Fruit fly (Drosophila melanogaster) whole organism, prepupa: ENCODE measurements around the gene CG31100.

Experiments used
- Blimp-1 ChIP-seq: fragments of 200-800 bp; sonication (Bioruptor generic); optimal IDR thresholded peaks from 3 replicates; lab custom pipeline; 2017; ENCODE audit warnings: missing biosample characterization, missing genetic modification characterization, mild to moderate bottlenecking, moderate library complexity, missing genetic modification reagents
- CG10631 ChIP-seq: fragments of 200-800 bp; sonication (Bioruptor generic); optimal IDR thresholded peaks from 2 replicates; lab custom pipeline; 2016; ENCODE audit warnings: missing biosample characterization, missing genetic modification characterization
- CG10669 ChIP-seq: fragments of 200-800 bp; sonication (Bioruptor generic); optimal IDR thresholded peaks from 3 replicates; lab custom pipeline; 2018; ENCODE audit warnings: missing biosample characterization, mild to moderate bottlenecking, missing genetic modification characterization, moderate library complexity
- CG11294 ChIP-seq: fragments of 200-800 bp; sonication (Bioruptor generic); IDR thresholded peaks from 2 replicates; pipeline ENCODE4 v1.3.6; 2022; ENCODE audit warnings: missing biosample characterization, missing genetic modification characterization
- CG11762 ChIP-seq: fragments of 200-800 bp; sonication (Bioruptor generic); optimal IDR thresholded peaks from 3 replicates; lab custom pipeline; 2016; ENCODE audit warnings: missing biosample characterization, missing genetic modification characterization; ENCODE audit not compliant: insufficient read depth
- CG11902 ChIP-seq: fragments of 200-800 bp; sonication (Bioruptor generic); optimal IDR thresholded peaks from 3 replicates; lab custom pipeline; 2016; ENCODE audit warnings: missing biosample characterization, missing genetic modification characterization
- CG15336 ChIP-seq: fragments of 200-800 bp; sonication (Bioruptor generic); IDR thresholded peaks from 2 replicates; pipeline ENCODE4 v1.3.6; 2022; ENCODE audit warnings: missing biosample characterization, missing genetic modification characterization
- CG1621 ChIP-seq: fragments of 200-800 bp; sonication (Bioruptor generic); optimal IDR thresholded peaks from 3 replicates; lab custom pipeline; 2018; ENCODE audit warnings: missing biosample characterization, mild to moderate bottlenecking, missing genetic modification characterization
- CG3032 ChIP-seq: fragments of 200-800 bp; optimal IDR thresholded peaks from 2 replicates; lab custom pipeline; 2019; ENCODE audit warnings: missing biosample characterization, mild to moderate bottlenecking, missing genetic modification characterization, moderate library complexity
- CG31627 ChIP-seq: fragments of 200-800 bp; sonication (Bioruptor generic); optimal IDR thresholded peaks from 3 replicates; lab custom pipeline; 2016; ENCODE audit warnings: missing biosample characterization, missing genetic modification characterization
- CG32006 ChIP-seq: fragments of 200-800 bp; sonication (Bioruptor generic); optimal IDR thresholded peaks from 3 replicates; lab custom pipeline; 2017; ENCODE audit warnings: missing biosample characterization, mild to moderate bottlenecking, missing genetic modification characterization
- CG34406 ChIP-seq: fragments of 200-800 bp; sonication (Bioruptor generic); optimal IDR thresholded peaks from 3 replicates; lab custom pipeline; 2016; ENCODE audit warnings: missing biosample characterization, missing genetic modification characterization
- CG3919 ChIP-seq: fragments of 200-800 bp; sonication (Bioruptor generic); optimal IDR thresholded peaks from 3 replicates; lab custom pipeline; 2016; ENCODE audit warnings: missing biosample characterization, missing genetic modification characterization
- CG6163 ChIP-seq: fragments of 200-800 bp; sonication (Bioruptor generic); IDR thresholded peaks from 3 replicates; pipeline ENCODE4 v1.3.6; 2022; ENCODE audit warnings: missing biosample characterization, missing genetic modification characterization
- CG6276 ChIP-seq: fragments of 200-800 bp; sonication (Bioruptor generic); optimal IDR thresholded peaks from 2 replicates; lab custom pipeline; 2017; ENCODE audit warnings: missing biosample characterization, mild to moderate bottlenecking, missing genetic modification characterization
- CG6792 ChIP-seq: fragments of 200-800 bp; sonication (Bioruptor generic); optimal IDR thresholded peaks from 3 replicates; lab custom pipeline; 2016; ENCODE audit warnings: missing biosample characterization, missing genetic modification characterization
- CG6808 ChIP-seq: fragments of 200-800 bp; sonication (Bioruptor generic); optimal IDR thresholded peaks from 3 replicates; lab custom pipeline; 2017; ENCODE audit warnings: missing biosample characterization, missing genetic modification characterization, mild to moderate bottlenecking, moderate library complexity, missing genetic modification reagents
- CG6854 ChIP-seq: fragments of 200-800 bp; sonication (Bioruptor generic); optimal IDR thresholded peaks from 2 replicates; lab custom pipeline; 2017; ENCODE audit warnings: missing biosample characterization, mild to moderate bottlenecking, missing genetic modification characterization
- CG7368 ChIP-seq: fragments of 200-800 bp; sonication (Bioruptor generic); optimal IDR thresholded peaks from 3 replicates; lab custom pipeline; 2016; ENCODE audit warnings: missing biosample characterization, missing genetic modification characterization
- CG8119 ChIP-seq: fragments of 200-800 bp; sonication (Bioruptor generic); IDR thresholded peaks from 3 replicates; pipeline ENCODE4 v1.3.6; 2022; ENCODE audit warnings: missing biosample characterization, missing genetic modification characterization
- CG8319 ChIP-seq: fragments of 200-800 bp; sonication (Bioruptor generic); optimal IDR thresholded peaks from 3 replicates; lab custom pipeline; 2016; ENCODE audit warnings: missing biosample characterization, missing genetic modification characterization
- CG8632 ChIP-seq: fragments of 200-800 bp; sonication (Bioruptor generic); optimal IDR thresholded peaks from 3 replicates; lab custom pipeline; 2016; ENCODE audit warnings: missing biosample characterization, missing genetic modification characterization
- Eip75B ChIP-seq: fragments of 200-800 bp; sonication (Bioruptor generic); optimal IDR thresholded peaks from 3 replicates; lab custom pipeline; 2016; ENCODE audit warnings: missing biosample characterization, missing genetic modification characterization
- Eip78C ChIP-seq: fragments of 200-800 bp; sonication (Bioruptor generic); peaks from one replicate; lab custom pipeline; 2016; ENCODE audit warnings: missing biosample characterization, missing genetic modification characterization
- Eip93F ChIP-seq: fragments of 200-800 bp; sonication (Bioruptor generic); optimal IDR thresholded peaks from 2 replicates; lab custom pipeline; 2016; ENCODE audit warnings: missing biosample characterization, mild to moderate bottlenecking, missing genetic modification characterization
- Ets21C ChIP-seq: fragments of 200-800 bp; sonication (Bioruptor generic); optimal IDR thresholded peaks from 3 replicates; lab custom pipeline; 2016; ENCODE audit warnings: missing biosample characterization, missing genetic modification characterization
- Gug ChIP-seq: fragments of 200-800 bp; sonication (Bioruptor generic); IDR thresholded peaks from 2 replicates; pipeline ENCODE4 v1.3.6; 2022; ENCODE audit warnings: missing biosample characterization, missing genetic modification characterization
- Hr38 ChIP-seq: sonication (Bioruptor generic); optimal IDR thresholded peaks from 2 replicates; lab custom pipeline; 2016; ENCODE audit warnings: missing biosample characterization, missing genetic modification characterization
- Hr39 ChIP-seq: fragments of 200-800 bp; sonication (Bioruptor generic); optimal IDR thresholded peaks from 2 replicates; lab custom pipeline; 2016; ENCODE audit warnings: missing biosample characterization, missing genetic modification characterization
- Hr4 ChIP-seq: fragments of 200-800 bp; sonication (Bioruptor generic); optimal IDR thresholded peaks from 3 replicates; lab custom pipeline; 2016; ENCODE audit warnings: missing biosample characterization, missing genetic modification characterization
- Lpt ChIP-seq: fragments of 200-800 bp; sonication (Bioruptor generic); optimal IDR thresholded peaks from 3 replicates; lab custom pipeline; 2016; ENCODE audit warnings: missing biosample characterization, missing genetic modification characterization
- OdsH ChIP-seq: fragments of 200-800 bp; sonication (Bioruptor generic); optimal IDR thresholded peaks from 3 replicates; lab custom pipeline; 2016; ENCODE audit warnings: missing biosample characterization, missing genetic modification characterization
- Smox ChIP-seq: fragments of 200-800 bp; sonication (Bioruptor generic); optimal IDR thresholded peaks from 3 replicates; lab custom pipeline; 2016; ENCODE audit warnings: missing biosample characterization, missing genetic modification characterization
- Sox102F ChIP-seq: fragments of 200-800 bp; sonication (Bioruptor generic); optimal IDR thresholded peaks from 2 replicates; lab custom pipeline; 2016; ENCODE audit warnings: missing biosample characterization, mild to moderate bottlenecking, missing genetic modification characterization
- Sox14 ChIP-seq: fragments of 200-800 bp; sonication (Bioruptor generic); optimal IDR thresholded peaks from 3 replicates; lab custom pipeline; 2016; ENCODE audit warnings: missing biosample characterization, missing genetic modification characterization
- Sox15 ChIP-seq: fragments of 200-800 bp; sonication (Bioruptor generic); optimal IDR thresholded peaks from 3 replicates; lab custom pipeline; 2016; ENCODE audit warnings: missing biosample characterization, missing genetic modification characterization
- achi ChIP-seq: fragments of 200-800 bp; sonication (Bioruptor generic); optimal IDR thresholded peaks from 3 replicates; lab custom pipeline; 2016; ENCODE audit warnings: missing biosample characterization, missing genetic modification characterization
- cyc ChIP-seq: fragments of 200-800 bp; sonication (Bioruptor generic); optimal IDR thresholded peaks from 3 replicates; lab custom pipeline; 2016; ENCODE audit warnings: missing biosample characterization, missing genetic modification characterization
- dac ChIP-seq: fragments of 200-800 bp; sonication (Bioruptor generic); optimal IDR thresholded peaks from 2 replicates; lab custom pipeline; 2017; ENCODE audit warnings: missing biosample characterization, mild to moderate bottlenecking, missing genetic modification characterization
- dsx ChIP-seq: fragments of 200-800 bp; optimal IDR thresholded peaks from 3 replicates; lab custom pipeline; 2019; ENCODE audit warnings: missing biosample characterization, mild to moderate bottlenecking, missing genetic modification characterization, moderate library complexity; ENCODE audit not compliant: poor library complexity, severe bottlenecking
- eg ChIP-seq: fragments of 200-800 bp; sonication (Bioruptor generic); IDR thresholded peaks from 3 replicates; pipeline ENCODE4 v1.3.6; 2022; ENCODE audit warnings: missing biosample characterization, missing genetic modification characterization
- esn ChIP-seq: fragments of 200-800 bp; sonication (Bioruptor generic); optimal IDR thresholded peaks from 2 replicates; lab custom pipeline; 2016; ENCODE audit warnings: missing biosample characterization, mild to moderate bottlenecking, missing genetic modification characterization, moderate library complexity
- fd85E ChIP-seq: fragments of 200-800 bp; sonication (Bioruptor generic); optimal IDR thresholded peaks from 3 replicates; lab custom pipeline; 2016; ENCODE audit warnings: missing biosample characterization, missing genetic modification characterization
- fkh ChIP-seq: fragments of 200-800 bp; sonication (Bioruptor generic); optimal IDR thresholded peaks from 3 replicates; lab custom pipeline; 2017; ENCODE audit warnings: missing biosample characterization, mild to moderate bottlenecking, missing genetic modification characterization, moderate library complexity
- net ChIP-seq: fragments of 200-800 bp; sonication (Bioruptor generic); optimal IDR thresholded peaks from 3 replicates; lab custom pipeline; 2016; ENCODE audit warnings: missing biosample characterization, missing genetic modification characterization
- spab ChIP-seq: fragments of 200-800 bp; sonication (Bioruptor generic); optimal IDR thresholded peaks from 2 replicates; lab custom pipeline; 2017; ENCODE audit warnings: missing biosample characterization, mild to moderate bottlenecking, missing genetic modification characterization, missing genetic modification reagents
- ss ChIP-seq, 2 experiments: fragments of 200-800 bp; sonication (Bioruptor generic); optimal IDR thresholded peaks; 2 replicates in 1 of 2; 3 replicates in 1 of 2; lab custom pipeline; 2017 to 2018; ENCODE audit warnings: mild to moderate bottlenecking in 2 of 2, missing biosample characterization in 2 of 2, missing genetic modification characterization in 2 of 2, moderate library complexity in 1 of 2
- topi ChIP-seq: fragments of 200-800 bp; sonication (Bioruptor generic); optimal IDR thresholded peaks from 3 replicates; lab custom pipeline; 2016; ENCODE audit warnings: missing biosample characterization, missing genetic modification characterization

Gene CG31100

DNA sequence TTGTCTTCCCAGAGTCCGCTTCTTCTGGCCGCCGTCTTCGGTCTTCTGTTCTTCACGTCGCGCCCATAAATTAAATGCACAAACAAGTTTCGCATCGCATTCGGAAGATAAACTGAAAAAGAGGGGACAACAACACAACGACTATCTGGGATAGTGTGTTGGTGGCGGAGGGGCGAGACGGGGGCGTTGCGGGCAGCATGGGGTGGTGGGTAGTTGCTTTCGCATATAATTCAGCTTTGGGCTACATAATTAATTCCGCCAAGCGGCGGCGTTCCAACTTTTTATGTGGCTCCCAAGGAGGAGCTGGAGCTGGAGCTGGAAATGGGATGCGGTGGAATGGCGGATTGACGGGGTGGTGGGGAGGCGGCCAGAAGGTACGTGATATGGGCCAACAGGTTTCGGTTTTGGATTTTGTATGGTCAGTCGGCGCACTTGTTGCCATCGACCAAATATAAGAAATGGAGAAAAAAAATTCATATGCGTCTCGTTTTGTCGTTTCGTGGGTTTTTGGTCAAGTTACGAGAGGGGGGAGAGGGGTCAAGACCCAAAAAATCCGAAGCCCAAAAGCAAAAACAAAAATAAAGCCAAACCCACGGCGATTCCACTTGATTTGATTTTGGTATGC lies 34.0 kb downstream of the CG31100 start:
- TF ChIP-seq Eip75B: peak; percentile 31
- TF ChIP-seq dsx: peak; percentile 4
- peak in 1 of 2 experiments; percentile 48 for TF ChIP-seq ss (GFP tag; optimal IDR thresholded peaks at IDR 0.05; lab: Kevin White, UChicago)
- TF ChIP-seq CG15336 (GFP tag; lab: Robert Waterston, UW): 0 out of 2 replicates have a peak, but pooled peaks have one; percentile 6
- no peak for TF ChIP-seq Sox102F (GFP tag; lab: Kevin White, UChicago)
- 0 out of 3 replicates have a peak, but pooled peaks have one; percentile 8 for TF ChIP-seq eg (GFP tag; lab: Robert Waterston, UW)
- peak; percentile 66 for TF ChIP-seq CG6854
- no peak; the same call in 1 of the 3 replicates for TF ChIP-seq CG6163 (GFP tag; lab: Robert Waterston, UW)
- TF ChIP-seq, all 60 proteins: peak for 6

DNA sequence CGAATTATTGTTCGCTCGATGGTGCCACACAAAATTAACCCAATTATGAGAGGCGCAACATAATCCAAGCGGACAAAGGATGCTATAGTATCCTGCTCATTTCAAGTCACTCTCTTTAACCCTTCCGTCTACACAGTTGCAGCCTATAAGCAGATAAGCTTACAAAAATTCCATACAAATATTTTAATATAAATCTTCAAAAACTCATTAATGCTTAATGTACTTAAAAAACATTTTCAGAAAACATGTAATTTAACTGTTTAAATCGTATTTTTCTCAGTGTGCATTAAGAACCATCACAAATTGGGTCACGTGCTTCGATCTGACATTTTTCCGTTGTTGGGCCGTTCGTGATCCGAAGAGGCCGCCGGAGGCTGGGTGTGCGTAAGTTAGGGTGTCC lies 34.6 kb downstream of the CG31100 start:
- TF ChIP-seq dac: no peak
- peak; percentile 5 for TF ChIP-seq Sox15
- TF ChIP-seq CG3919 (GFP tag; lab: Kevin White, UChicago): peak; percentile 60
- TF ChIP-seq Hr4: no peak
- TF ChIP-seq eg (GFP tag; lab: Robert Waterston, UW): no peak
- peak; percentile 83 for TF ChIP-seq Smox (GFP tag; lab: Kevin White, UChicago)
- peak; percentile 91 for TF ChIP-seq Eip78C (GFP tag; lab: Kevin White, UChicago)
- peak; percentile 10 for TF ChIP-seq fd85E (GFP tag; lab: Kevin White, UChicago)
- TF ChIP-seq achi (GFP tag; lab: Kevin White, UChicago): peak; percentile 52
- TF ChIP-seq CG8632 (GFP tag; lab: Kevin White, UChicago): peak; percentile 63
- TF ChIP-seq CG6792: peak; percentile 63
- peak; percentile 86 for TF ChIP-seq esn (GFP tag; lab: Kevin White, UChicago)
- peak; percentile 69 for TF ChIP-seq Hr39 (GFP tag; lab: Kevin White, UChicago)
- TF ChIP-seq CG11762 (GFP tag; lab: Kevin White, UChicago): peak; percentile 34
- TF ChIP-seq Gug (GFP tag; lab: Robert Waterston, UW): no peak
- TF ChIP-seq CG11294 (GFP tag; lab: Robert Waterston, UW): no peak
- no peak for TF ChIP-seq Hr38
- TF ChIP-seq fkh (GFP tag; lab: Kevin White, UChicago): no peak
- no peak for TF ChIP-seq CG6808 (GFP tag; lab: Kevin White, UChicago)
- TF ChIP-seq Ets21C (GFP tag; lab: Kevin White, UChicago): peak; percentile 58
- no peak for TF ChIP-seq CG1621
- TF ChIP-seq CG31627 (GFP tag; lab: Kevin White, UChicago): peak; percentile 72
- no peak for TF ChIP-seq CG8119 (GFP tag; lab: Robert Waterston, UW)
- TF ChIP-seq Lpt (GFP tag; lab: Kevin White, UChicago): no peak
- no peak; the same call in 2 of the 3 replicates for TF ChIP-seq CG6163 (GFP tag; lab: Robert Waterston, UW)
- TF ChIP-seq Sox14 (GFP tag; lab: Kevin White, UChicago): peak; percentile 63
- peak; percentile 10 for TF ChIP-seq CG7368 (GFP tag; lab: Kevin White, UChicago)
- peak; percentile 27 for TF ChIP-seq CG8319 (GFP tag; lab: Kevin White, UChicago)
- peak; percentile 78 for TF ChIP-seq Eip75B
- TF ChIP-seq CG15336 (GFP tag; lab: Robert Waterston, UW): no peak
- TF ChIP-seq CG10669: peak; percentile 31
- peak; percentile 11 for TF ChIP-seq spab (GFP tag; lab: Kevin White, UChicago)
- TF ChIP-seq CG3032 (tag; lab: Kevin White, UChicago): peak; percentile 38
- TF ChIP-seq Eip93F (GFP tag; lab: Kevin White, UChicago): peak; percentile 60
- TF ChIP-seq net (GFP tag; lab: Kevin White, UChicago): peak; percentile 13
- no peak for TF ChIP-seq CG6276
- TF ChIP-seq CG11902 (GFP tag; lab: Kevin White, UChicago): peak; percentile 19
- TF ChIP-seq Sox102F (GFP tag; lab: Kevin White, UChicago): peak; percentile 79
- no peak for TF ChIP-seq CG6854
- TF ChIP-seq OdsH (GFP tag; lab: Kevin White, UChicago): peak; percentile 61
- TF ChIP-seq CG10631: peak; percentile 25
- peak; percentile 66 for TF ChIP-seq CG34406 (GFP tag; lab: Kevin White, UChicago)
- no peak for TF ChIP-seq Blimp-1 (GFP tag; lab: Kevin White, UChicago)
- peak; percentile 74 for TF ChIP-seq cyc (GFP tag; lab: Kevin White, UChicago)
- peak; percentile 78 for TF ChIP-seq topi
- TF ChIP-seq CG32006 (GFP tag; lab: Kevin White, UChicago): peak; percentile 27
